ENCODE assay signal across 2 fruit fly cellular contexts in genomic region chr2L:2721317-2721716, dm6.
TF ChIP-seq lines count a peak whose summit lies in the region.

No protein-coding gene starts in this region.

TF ChIP-seq in whole organism, embryonic, 481 proteins besides CTCF, POLR2A, EP300 and RAD21 (continued from another document and continues in another):
- TF ChIP-seq sob (GFP tag; IDR thresholded peaks at IDR 0.05; lab: Robert Waterston, UW), result no peak
- TF ChIP-seq ham (GFP tag; IDR thresholded peaks at IDR 0.05; lab: Robert Waterston, UW), result no peak
- TF ChIP-seq CG7786 (GFP tag; optimal IDR thresholded peaks at IDR 0.05; lab: Kevin White, UChicago), result no peak
- TF ChIP-seq Camta (GFP tag; optimal IDR thresholded peaks at IDR 0.05; lab: Kevin White, UChicago), result no peak
- no peak for TF ChIP-seq Ets97D (GFP tag; optimal IDR thresholded peaks at IDR 0.05; lab: Kevin White, UChicago)
- TF ChIP-seq zf30C (GFP tag; optimal IDR thresholded peaks at IDR 0.05; lab: Kevin White, UChicago), result no peak
- no peak for TF ChIP-seq D (optimal IDR thresholded peaks at IDR 0.05; lab: Kevin White, UChicago)
- TF ChIP-seq D (GFP tag; optimal IDR thresholded peaks at IDR 0.05; lab: Kevin White, UChicago), result no peak
- TF ChIP-seq HHEX (GFP tag; optimal IDR thresholded peaks at IDR 0.05; lab: Kevin White, UChicago), result no peak
- no peak for TF ChIP-seq Atf-2 (GFP tag; optimal IDR thresholded peaks at IDR 0.05; lab: Kevin White, UChicago)
- 0 out of 2 replicates have a peak, but pooled peaks have one; percentile 17 for TF ChIP-seq Ada2b (GFP tag; IDR thresholded peaks at IDR 0.05; lab: Robert Waterston, UW)
- no peak for TF ChIP-seq lilli (GFP tag; optimal IDR thresholded peaks at IDR 0.05; lab: Kevin White, UChicago)
- no peak for TF ChIP-seq chn (GFP tag; optimal IDR thresholded peaks at IDR 0.05; lab: Kevin White, UChicago)
- TF ChIP-seq salm (tag; optimal IDR thresholded peaks at IDR 0.05; lab: Kevin White, UChicago), result no peak
- TF ChIP-seq mld (GFP tag; IDR thresholded peaks at IDR 0.05; lab: Robert Waterston, UW; ENCODE audit: partially characterized antibody), result no peak
- no peak for TF ChIP-seq sim (GFP tag; IDR thresholded peaks at IDR 0.05; lab: Robert Waterston, UW)
- no peak for TF ChIP-seq CG1529 (GFP tag; optimal IDR thresholded peaks at IDR 0.05; lab: Kevin White, UChicago)
- no peak for TF ChIP-seq CG30431 (GFP tag; optimal IDR thresholded peaks at IDR 0.05; lab: Kevin White, UChicago)
- TF ChIP-seq HmgD (GFP tag; optimal IDR thresholded peaks at IDR 0.05; lab: Kevin White, UChicago), result no peak
- no peak for TF ChIP-seq corto (GFP tag; optimal IDR thresholded peaks at IDR 0.05; lab: Kevin White, UChicago)
- TF ChIP-seq prd (optimal IDR thresholded peaks at IDR 0.05; lab: Kevin White, UChicago), result no peak
- TF ChIP-seq prd (GFP tag; IDR thresholded peaks at IDR 0.05; lab: Robert Waterston, UW), result peak; percentile 52; the same call in 1 of the 3 replicates
- no peak for TF ChIP-seq CG4707 (GFP tag; optimal IDR thresholded peaks at IDR 0.05; lab: Kevin White, UChicago)
- no peak for TF ChIP-seq vnd (GFP tag; IDR thresholded peaks at IDR 0.05; lab: Robert Waterston, UW; ENCODE audit: partially characterized antibody)
- TF ChIP-seq gcm (GFP tag; optimal IDR thresholded peaks at IDR 0.05; lab: Kevin White, UChicago), result no peak
- TF ChIP-seq Trl (optimal IDR thresholded peaks at IDR 0.05; lab: Kevin White, UChicago), result no peak
- no peak for TF ChIP-seq Trl (GFP tag; optimal IDR thresholded peaks at IDR 0.05; lab: Kevin White, UChicago)
- no peak for TF ChIP-seq CG2889 (GFP tag; IDR thresholded peaks at IDR 0.05; lab: Robert Waterston, UW)
- TF ChIP-seq gro (GFP tag; optimal IDR thresholded peaks at IDR 0.05; lab: Kevin White, UChicago), result no peak
- no peak for TF ChIP-seq luna (GFP tag; optimal IDR thresholded peaks at IDR 0.05; lab: Kevin White, UChicago)
- no peak for TF ChIP-seq CG15601 (tag; optimal IDR thresholded peaks at IDR 0.05; lab: Kevin White, UChicago)
- TF ChIP-seq eyg (GFP tag; optimal IDR thresholded peaks at IDR 0.05; lab: Kevin White, UChicago), result no peak
- TF ChIP-seq Chrac-16 (GFP tag; optimal IDR thresholded peaks at IDR 0.05; lab: Kevin White, UChicago), result peak; percentile 20
- no peak for TF ChIP-seq CG12104 (GFP tag; optimal IDR thresholded peaks at IDR 0.05; lab: Kevin White, UChicago)
- TF ChIP-seq CG13296 (GFP tag; optimal IDR thresholded peaks at IDR 0.05; lab: Kevin White, UChicago), result no peak
- TF ChIP-seq CG12071 (GFP tag; optimal IDR thresholded peaks at IDR 0.05; lab: Kevin White, UChicago), result no peak
- TF ChIP-seq CG3838 (GFP tag; optimal IDR thresholded peaks at IDR 0.05; lab: Kevin White, UChicago), result no peak
- TF ChIP-seq CG15696 (tag; optimal IDR thresholded peaks at IDR 0.05; lab: Kevin White, UChicago), result no peak
- TF ChIP-seq CG14965 (GFP tag; optimal IDR thresholded peaks at IDR 0.05; lab: Kevin White, UChicago; ENCODE audit: borderline replicate concordance), result no peak
- peak; percentile 30 for TF ChIP-seq Fer3 (tag; optimal IDR thresholded peaks at IDR 0.05; lab: Kevin White, UChicago)
- TF ChIP-seq lmd (GFP tag; IDR thresholded peaks at IDR 0.05; lab: Robert Waterston, UW), result peak; percentile 40
- no peak for TF ChIP-seq tup (GFP tag; optimal IDR thresholded peaks at IDR 0.05; lab: Kevin White, UChicago)
- TF ChIP-seq wdn (GFP tag; IDR thresholded peaks at IDR 0.05; lab: Robert Waterston, UW), result no peak
- no peak for TF ChIP-seq BEAF-32 (GFP tag; optimal IDR thresholded peaks at IDR 0.05; lab: Kevin White, UChicago)
- peak; percentile 17 for TF ChIP-seq fd96Cb (tag; optimal IDR thresholded peaks at IDR 0.05; lab: Kevin White, UChicago)
- TF ChIP-seq bab2 (GFP tag; optimal IDR thresholded peaks at IDR 0.05; lab: Kevin White, UChicago), result no peak
- no peak for TF ChIP-seq TFAM (GFP tag; optimal IDR thresholded peaks at IDR 0.05; lab: Kevin White, UChicago)
- no peak for TF ChIP-seq CrebB (tag; optimal IDR thresholded peaks at IDR 0.05; lab: Kevin White, UChicago)
- no peak for TF ChIP-seq phol (tag; optimal IDR thresholded peaks at IDR 0.05; lab: Kevin White, UChicago)
- no peak for TF ChIP-seq twi (tag; optimal IDR thresholded peaks at IDR 0.05; lab: Kevin White, UChicago)
- TF ChIP-seq B-H2 (GFP tag; optimal IDR thresholded peaks at IDR 0.05; lab: Kevin White, UChicago), result no peak
- no peak for TF ChIP-seq gt (GFP tag; IDR thresholded peaks at IDR 0.05; lab: Robert Waterston, UW)
- no peak for TF ChIP-seq CG13624 (GFP tag; optimal IDR thresholded peaks at IDR 0.05; lab: Kevin White, UChicago)
- no peak for TF ChIP-seq CG4328 (GFP tag; optimal IDR thresholded peaks at IDR 0.05; lab: Kevin White, UChicago)
- TF ChIP-seq CG10979 (tag; optimal IDR thresholded peaks at IDR 0.05; lab: Kevin White, UChicago), result no peak
- no peak for TF ChIP-seq vfl (GFP tag; optimal IDR thresholded peaks at IDR 0.05; lab: Kevin White, UChicago)
- no peak for TF ChIP-seq tna (GFP tag; IDR thresholded peaks at IDR 0.05; lab: Robert Waterston, UW; ENCODE audit: partially characterized antibody)
- TF ChIP-seq org-1 (GFP tag; optimal IDR thresholded peaks at IDR 0.05; lab: Kevin White, UChicago), result no peak
- TF ChIP-seq bbx (GFP tag; IDR thresholded peaks at IDR 0.05; lab: Robert Waterston, UW; ENCODE audit: partially characterized antibody), result no peak
- TF ChIP-seq repo (GFP tag; optimal IDR thresholded peaks at IDR 0.05; lab: Kevin White, UChicago), result no peak
- no peak for TF ChIP-seq trem (tag; optimal IDR thresholded peaks at IDR 0.05; lab: Kevin White, UChicago)
- no peak for TF ChIP-seq CG5953 (GFP tag; IDR thresholded peaks at IDR 0.05; lab: Robert Waterston, UW)
- no peak for TF ChIP-seq shn (GFP tag; optimal IDR thresholded peaks at IDR 0.05; lab: Kevin White, UChicago)
- TF ChIP-seq wek (GFP tag; optimal IDR thresholded peaks at IDR 0.05; lab: Kevin White, UChicago), result no peak
- TF ChIP-seq kni (GFP tag; optimal IDR thresholded peaks at IDR 0.05; lab: Kevin White, UChicago), result no peak
- no peak for TF ChIP-seq Sry-β (GFP tag; optimal IDR thresholded peaks at IDR 0.05; lab: Kevin White, UChicago)
- TF ChIP-seq CG11456 (GFP tag; IDR thresholded peaks at IDR 0.05; lab: Robert Waterston, UW), result no peak
- no peak for TF ChIP-seq kah (GFP tag; optimal IDR thresholded peaks at IDR 0.05; lab: Kevin White, UChicago)
- no peak for TF ChIP-seq CG7372 (GFP tag; IDR thresholded peaks at IDR 0.05; lab: Robert Waterston, UW)
- TF ChIP-seq croc (GFP tag; conservative IDR thresholded peaks at IDR 0.05; lab: Robert Waterston, UW), result no peak

TF ChIP-seq in whole organism, prepupa, 60 proteins besides CTCF, POLR2A, EP300 and RAD21 (continued from another document):
- TF ChIP-seq Hr4 (GFP tag; optimal IDR thresholded peaks at IDR 0.05; lab: Kevin White, UChicago) (peak; percentile 3), net (GFP tag; optimal IDR thresholded peaks at IDR 0.05; lab: Kevin White, UChicago) (no peak), esn (GFP tag; optimal IDR thresholded peaks at IDR 0.05; lab: Kevin White, UChicago) (no peak), salr (GFP tag; optimal IDR thresholded peaks at IDR 0.05; lab: Kevin White, UChicago) (no peak), CG3032 (tag; optimal IDR thresholded peaks at IDR 0.05; lab: Kevin White, UChicago) (no peak), acj6 (GFP tag; optimal IDR thresholded peaks at IDR 0.05; lab: Kevin White, UChicago) (no peak), vri (GFP tag; optimal IDR thresholded peaks at IDR 0.05; lab: Kevin White, UChicago) (no peak), Sox15 (GFP tag; optimal IDR thresholded peaks at IDR 0.05; lab: Kevin White, UChicago) (no peak), CG6163 (GFP tag; IDR thresholded peaks at IDR 0.05; lab: Robert Waterston, UW) (0 out of 3 replicates have a peak, but pooled peaks have one; percentile 22), CG11294 (GFP tag; IDR thresholded peaks at IDR 0.05; lab: Robert Waterston, UW) (no peak), Hr38 (GFP tag; optimal IDR thresholded peaks at IDR 0.05; lab: Kevin White, UChicago) (no peak), CG10669 (GFP tag; optimal IDR thresholded peaks at IDR 0.05; lab: Kevin White, UChicago) (no peak), CG11902 (GFP tag; optimal IDR thresholded peaks at IDR 0.05; lab: Kevin White, UChicago) (no peak), dac (GFP tag; optimal IDR thresholded peaks at IDR 0.05; lab: Kevin White, UChicago) (no peak), fd59A (GFP tag; optimal IDR thresholded peaks at IDR 0.05; lab: Kevin White, UChicago) (peak; percentile 4), Eip93F (GFP tag; optimal IDR thresholded peaks at IDR 0.05; lab: Kevin White, UChicago) (no peak), Smox (GFP tag; optimal IDR thresholded peaks at IDR 0.05; lab: Kevin White, UChicago) (no peak), CG32006 (GFP tag; optimal IDR thresholded peaks at IDR 0.05; lab: Kevin White, UChicago) (no peak), Eip78C (GFP tag; lab: Kevin White, UChicago) (peak; percentile 40), Hr39 (GFP tag; optimal IDR thresholded peaks at IDR 0.05; lab: Kevin White, UChicago) (no peak)
